Worm (Caenorhabditis elegans) whole organism, mixed stage, embryonic: ENCODE results near the gene Y45F3A.8.

Experiments used
- ces-1 ChIP-seq: fragments of 150-350 bp; optimal IDR thresholded peaks from 2 replicates; lab custom pipeline; 2014; ENCODE audit warnings: missing biosample characterization, missing genetic modification reagents, missing genetic modification characterization
- cnd-1 ChIP-seq: fragments of 200-800 bp; sonication (Bioruptor generic); optimal IDR thresholded peaks from 2 replicates; lab custom pipeline; 2018; ENCODE audit warnings: mild to moderate bottlenecking, missing genetic modification characterization, missing compliant biosample characterization
- lin-13 ChIP-seq: fragments of 150-350 bp; optimal IDR thresholded peaks from 2 replicates; lab custom pipeline; 2014; ENCODE audit warnings: missing biosample characterization, missing genetic modification characterization
- lsy-2 ChIP-seq: fragments of 150-350 bp; optimal IDR thresholded peaks from 2 replicates; lab custom pipeline; 2014; ENCODE audit warnings: missing biosample characterization, missing genetic modification characterization
- mab-5 ChIP-seq: fragments of 150-350 bp; optimal IDR thresholded peaks from 2 replicates; lab custom pipeline; 2014; ENCODE audit warnings: missing biosample characterization, missing genetic modification characterization
- nhr-12 ChIP-seq: fragments of 150-350 bp; optimal IDR thresholded peaks from 2 replicates; lab custom pipeline; 2014; ENCODE audit warnings: missing biosample characterization, missing genetic modification characterization
- nhr-2 ChIP-seq: fragments of 150-350 bp; optimal IDR thresholded peaks from 2 replicates; lab custom pipeline; 2014; ENCODE audit warnings: missing biosample characterization, missing genetic modification characterization
- snpc-4 ChIP-seq: fragments of 150-350 bp; optimal IDR thresholded peaks from 2 replicates; lab custom pipeline; 2014; ENCODE audit warnings: missing biosample characterization, missing genetic modification characterization
- sptf-1 ChIP-seq: sonication (generic microtip); optimal IDR thresholded peaks from 2 replicates; lab custom pipeline; 2017; ENCODE audit warnings: mild to moderate bottlenecking, missing genetic modification characterization, moderate library complexity, missing compliant biosample characterization
- unc-39 ChIP-seq: fragments of 150-350 bp; optimal IDR thresholded peaks from 2 replicates; lab custom pipeline; 2014; ENCODE audit warnings: missing biosample characterization, missing genetic modification characterization
- ztf-11 ChIP-seq: fragments of 150-350 bp; optimal IDR thresholded peaks from 2 replicates; lab custom pipeline; 2014; ENCODE audit warnings: missing biosample characterization, missing genetic modification characterization

DNA sequence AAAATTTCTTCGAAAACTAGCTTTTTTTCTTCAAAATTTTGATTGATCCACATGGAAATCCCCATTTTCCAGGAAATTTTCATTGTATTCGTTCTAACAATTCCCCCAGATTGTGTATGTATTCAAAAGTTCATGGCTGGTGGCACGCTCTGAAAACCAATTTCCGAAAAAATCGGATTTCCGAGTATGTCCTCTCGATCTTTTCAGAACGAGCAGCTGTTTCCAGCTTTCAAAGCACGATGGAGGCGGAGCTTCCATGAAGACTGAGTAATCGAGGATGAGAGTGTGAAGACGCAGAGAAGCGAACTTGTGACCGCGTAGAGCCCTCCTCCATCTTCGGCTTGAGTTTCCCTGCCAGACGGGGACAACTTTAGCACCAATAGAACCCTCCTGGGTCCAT lies 11.7 kb upstream of the Y45F3A.8 start:
- TF ChIP-seq snpc-4 (tag; lab: Kevin White, UChicago) = no peak
- no peak for TF ChIP-seq lsy-2
- TF ChIP-seq unc-39 (tag; lab: Kevin White, UChicago) = no peak
- no peak for TF ChIP-seq ztf-11 (tag; lab: Kevin White, UChicago)
- no peak for TF ChIP-seq ces-1 (GFP tag; lab: Kevin White, UChicago)
- no peak for TF ChIP-seq nhr-2 (tag; lab: Kevin White, UChicago)
- no peak for TF ChIP-seq lin-13
- TF ChIP-seq mab-5 = no peak
- TF ChIP-seq sptf-1 (tag; lab: Kevin White, UChicago) = no peak
- no peak for TF ChIP-seq cnd-1 (tag; lab: Kevin White, UChicago)
- TF ChIP-seq nhr-12 = no peak
